Fruit fly (Drosophila melanogaster) whole organism, adult: ENCODE measurements around the gene byn.

ENCODE experiments used
- CG12768 ChIP-seq: fragments of 200-800 bp; sonication (Bioruptor generic); optimal IDR thresholded peaks from 2 replicates; lab custom pipeline; 2017; ENCODE audit warnings: missing biosample characterization, missing genetic modification characterization, mild to moderate bottlenecking, moderate library complexity, missing genetic modification reagents
- CG14711 ChIP-seq: fragments of 200-800 bp; sonication (Bioruptor generic); optimal IDR thresholded peaks from 2 replicates; lab custom pipeline; 2018; ENCODE audit warnings: missing biosample characterization, mild to moderate bottlenecking, missing genetic modification characterization, moderate library complexity
- CG5204 ChIP-seq: fragments of 200-800 bp; sonication (Bioruptor generic); optimal IDR thresholded peaks from 2 replicates; lab custom pipeline; 2016; ENCODE audit warnings: missing biosample characterization, missing genetic modification characterization
- Crg-1 ChIP-seq: fragments of 200-800 bp; sonication (Bioruptor generic); optimal IDR thresholded peaks from 2 replicates; lab custom pipeline; 2016; ENCODE audit warnings: missing biosample characterization, missing genetic modification characterization
- Hr96 ChIP-seq: fragments of 200-800 bp; sonication (Bioruptor generic); optimal IDR thresholded peaks from 2 replicates; lab custom pipeline; 2016; ENCODE audit warnings: missing biosample characterization, missing genetic modification characterization
- ovo ChIP-seq: fragments of 200-800 bp; sonication (Bioruptor generic); optimal IDR thresholded peaks from 2 replicates; lab custom pipeline; 2016; ENCODE audit warnings: missing biosample characterization, missing genetic modification characterization

- TF ChIP-seq CG14711 (no peak), CG5204 (GFP tag; lab: Kevin White, UChicago) (no peak), CG12768 (GFP tag; lab: Kevin White, UChicago) (no peak), Crg-1 (GFP tag; lab: Kevin White, UChicago) (no peak), Hr96 (GFP tag; lab: Kevin White, UChicago) (no peak), ovo (no peak)
Observed at dm6 chr3L:11888910-11889309, 38.6 kb upstream of the byn start, which contains the start of gene CG5897.
